Worm (Caenorhabditis elegans) whole organism, young adult: ENCODE results near the gene srh-218.
A peak's percentile ranks its signal among the peaks of the same experiment; 100 is the strongest.

Experiments used
- Y53F4B.3 ChIP-seq: fragments of 200-800 bp; sonication (Bioruptor generic); IDR thresholded peaks from 2 replicates; pipeline ENCODE4 v1.3.6; 2022; ENCODE audit warnings: missing genetic modification reagents, missing genetic modification characterization, missing compliant biosample characterization
- Y79H2A.3 ChIP-seq: fragments of 200-800 bp; sonication (Bioruptor generic); conservative IDR thresholded peaks from 2 replicates; pipeline ENCODE4 v1.3.6; 2022; ENCODE audit warnings: missing genetic modification reagents, missing genetic modification characterization, missing compliant biosample characterization
- ZK185.1 ChIP-seq: sonication (generic microtip); optimal IDR thresholded peaks from 2 replicates; lab custom pipeline; 2016; ENCODE audit warnings: mild to moderate bottlenecking, missing genetic modification characterization, missing compliant biosample characterization; ENCODE audit not compliant: poor library complexity, severe bottlenecking
- ama-1 ChIP-seq, 3 experiments: fragments of 150-350 bp in 1 of 3; sonication (generic microtip) in 2 of 3; optimal IDR thresholded peaks; 2 replicates each; lab custom pipeline; 2014 to 2018; ENCODE audit warnings: missing biosample characterization in 2 of 3, missing genetic modification characterization in 2 of 3, missing genetic modification reagents in 2 of 3
- atf-7 ChIP-seq: sonication (generic microtip); optimal IDR thresholded peaks from 2 replicates; lab custom pipeline; 2017; ENCODE audit warnings: mild to moderate bottlenecking, missing genetic modification characterization, missing compliant biosample characterization
- athp-1 ChIP-seq: sonication (generic microtip); optimal IDR thresholded peaks from 2 replicates; lab custom pipeline; 2017; ENCODE audit warnings: mild to moderate bottlenecking, missing genetic modification characterization, missing compliant biosample characterization
- bed-1 ChIP-seq: fragments of 200-800 bp; sonication (Bioruptor generic); IDR thresholded peaks from 2 replicates; pipeline ENCODE4 v1.3.6; 2022; ENCODE audit warnings: missing genetic modification reagents, missing genetic modification characterization, missing compliant biosample characterization
- bed-2 ChIP-seq: fragments of 200-800 bp; sonication (Bioruptor generic); IDR thresholded peaks from 2 replicates; pipeline ENCODE4 v1.3.6; 2022; ENCODE audit warnings: missing genetic modification reagents, missing genetic modification characterization, missing compliant biosample characterization
- ccch-3 ChIP-seq: fragments of 200-800 bp; sonication (Bioruptor generic); optimal IDR thresholded peaks from 2 replicates; lab custom pipeline; 2018; ENCODE audit warnings: mild to moderate bottlenecking, missing genetic modification characterization, missing compliant biosample characterization
- ceh-58 ChIP-seq: fragments of 200-800 bp; sonication (Bioruptor generic); IDR thresholded peaks from 2 replicates; pipeline ENCODE4 v1.3.6; 2022; ENCODE audit warnings: missing genetic modification characterization, missing compliant biosample characterization
- dpff-1 ChIP-seq: sonication (generic microtip); optimal IDR thresholded peaks from 2 replicates; lab custom pipeline; 2017; ENCODE audit warnings: mild to moderate bottlenecking, missing genetic modification characterization, missing compliant biosample characterization
- ekl-4 ChIP-seq: fragments of 200-800 bp; sonication (Bioruptor generic); IDR thresholded peaks from 2 replicates; pipeline ENCODE4 v1.3.6; 2022; ENCODE audit warnings: missing genetic modification reagents, missing genetic modification characterization, missing compliant biosample characterization
- ets-4 ChIP-seq: fragments of 200-800 bp; sonication (Bioruptor generic); optimal IDR thresholded peaks from 2 replicates; lab custom pipeline; 2018; ENCODE audit warnings: mild to moderate bottlenecking, missing genetic modification characterization, missing compliant biosample characterization
- fkh-3 ChIP-seq: sonication (generic microtip); optimal IDR thresholded peaks from 2 replicates; lab custom pipeline; 2016; ENCODE audit warnings: mild to moderate bottlenecking, missing genetic modification characterization, missing compliant biosample characterization
- him-1 ChIP-seq: sonication (generic microtip); optimal IDR thresholded peaks from 2 replicates; lab custom pipeline; 2016; ENCODE audit warnings: missing genotype, missing genetic modification reagents, missing genetic modification characterization, missing compliant biosample characterization
- hmg-20 ChIP-seq: fragments of 200-800 bp; sonication (Bioruptor generic); IDR thresholded peaks from 2 replicates; pipeline ENCODE4 v1.3.6; 2022; ENCODE audit warnings: missing genetic modification reagents, missing genetic modification characterization, missing compliant biosample characterization
- hrde-1 ChIP-seq: sonication (generic microtip); optimal IDR thresholded peaks from 2 replicates; lab custom pipeline; 2016; ENCODE audit warnings: missing genetic modification characterization, mild to moderate bottlenecking, missing compliant biosample characterization, moderate library complexity, missing genotype, missing genetic modification reagents, borderline replicate concordance
- hsf-1 ChIP-seq: fragments of 200-800 bp; sonication (Bioruptor generic); IDR thresholded peaks from 2 replicates; pipeline ENCODE4 v1.3.6; 2022; ENCODE audit warnings: missing genetic modification reagents, missing genetic modification characterization, missing compliant biosample characterization
- lag-1 ChIP-seq: fragments of 200-800 bp; sonication (Bioruptor generic); IDR thresholded peaks from 2 replicates; pipeline ENCODE4 v1.3.6; 2022; ENCODE audit warnings: missing genetic modification reagents, missing genetic modification characterization, missing compliant biosample characterization
- let-526 ChIP-seq: fragments of 200-800 bp; sonication (Bioruptor generic); IDR thresholded peaks from 2 replicates; pipeline ENCODE4 v1.3.6; 2022; ENCODE audit warnings: missing genetic modification reagents, missing genetic modification characterization, missing compliant biosample characterization
- lin-54 ChIP-seq: fragments of 200-800 bp; sonication (Bioruptor generic); optimal IDR thresholded peaks from 2 replicates; lab custom pipeline; 2018; ENCODE audit warnings: mild to moderate bottlenecking, missing genetic modification characterization, missing compliant biosample characterization
- madf-10 ChIP-seq: sonication (generic microtip); optimal IDR thresholded peaks from 2 replicates; lab custom pipeline; 2016; ENCODE audit warnings: mild to moderate bottlenecking, missing genetic modification characterization, missing compliant biosample characterization
- madf-6 ChIP-seq: fragments of 200-800 bp; sonication (Bioruptor generic); IDR thresholded peaks from 2 replicates; pipeline ENCODE4 v1.3.6; 2022; ENCODE audit warnings: missing genetic modification reagents, missing genetic modification characterization, missing compliant biosample characterization
- madf-8 ChIP-seq: fragments of 200-800 bp; sonication (Bioruptor generic); conservative IDR thresholded peaks from 2 replicates; pipeline ENCODE4 v1.3.6; 2022; ENCODE audit warnings: missing genetic modification reagents, missing genetic modification characterization, missing compliant biosample characterization
- mel-28 ChIP-seq: sonication (generic microtip); optimal IDR thresholded peaks from 2 replicates; lab custom pipeline; 2016; ENCODE audit warnings: borderline replicate concordance, mild to moderate bottlenecking, missing genetic modification characterization, missing compliant biosample characterization
- nfya-1 ChIP-seq: sonication (generic microtip); optimal IDR thresholded peaks from 2 replicates; lab custom pipeline; 2017; ENCODE audit warnings: antibody characterized with exemption, missing compliant biosample characterization, missing genetic modification characterization, borderline replicate concordance; ENCODE audit not compliant: insufficient read depth
- nhr-80 ChIP-seq: sonication (generic microtip); optimal IDR thresholded peaks from 2 replicates; lab custom pipeline; 2016; ENCODE audit warnings: missing genetic modification characterization, missing compliant biosample characterization
- sdz-38 ChIP-seq: sonication (generic microtip); optimal IDR thresholded peaks from 2 replicates; lab custom pipeline; 2016; ENCODE audit warnings: missing genotype, missing genetic modification characterization, missing compliant biosample characterization
- sea-2 ChIP-seq: fragments of 200-800 bp; sonication (Bioruptor generic); IDR thresholded peaks from 2 replicates; pipeline ENCODE4 v1.3.6; 2022; ENCODE audit warnings: missing genetic modification characterization, missing compliant biosample characterization
- tbp1 ChIP-seq: fragments of 200-800 bp; sonication (Bioruptor generic); optimal IDR thresholded peaks from 2 replicates; lab custom pipeline; 2018; ENCODE audit warnings: mild to moderate bottlenecking, missing genetic modification characterization, missing compliant biosample characterization
- unc-130 ChIP-seq: sonication (generic microtip); optimal IDR thresholded peaks from 2 replicates; lab custom pipeline; 2016; ENCODE audit warnings: missing genetic modification reagents, missing genetic modification characterization, missing compliant biosample characterization
- unc-62 ChIP-seq: fragments of 150-350 bp; optimal IDR thresholded peaks from 2 replicates; lab custom pipeline; 2014; ENCODE audit warnings: missing biosample characterization, missing genetic modification reagents, missing genetic modification characterization
- zfh-2 ChIP-seq: fragments of 200-800 bp; sonication (Bioruptor generic); conservative IDR thresholded peaks from 2 replicates; pipeline ENCODE4 v1.3.6; 2022; ENCODE audit warnings: missing genetic modification reagents, missing genetic modification characterization, missing compliant biosample characterization

The srh-218 gene

DNA sequence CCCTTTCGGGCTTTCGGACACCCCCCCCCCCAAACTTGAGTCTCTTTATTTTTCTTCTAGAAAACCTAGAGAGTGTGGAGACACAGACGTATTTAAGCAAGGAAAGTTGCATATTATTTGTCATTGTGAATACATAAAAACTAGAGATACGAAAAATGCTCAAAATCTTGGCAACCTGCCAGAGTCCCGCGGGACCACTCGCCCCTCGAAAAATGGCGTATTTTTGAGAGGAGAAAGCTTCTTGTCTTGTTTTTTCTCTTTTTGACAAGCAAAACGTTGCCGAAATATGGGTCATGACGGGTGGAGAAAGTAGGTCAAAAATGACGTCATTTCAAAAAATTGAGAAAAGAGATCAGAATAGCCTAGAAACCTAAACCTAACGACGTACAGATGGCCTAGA is 26.6 kb downstream of the srh-218 start:
- peak; percentile 15 for TF ChIP-seq atf-7 (tag; lab: Kevin White, UChicago)
- no peak for TF ChIP-seq lag-1 (GFP tag; lab: Robert Waterston, UW)

ce11 chrV:15521920-15522319 is 28.1 kb downstream of the srh-218 start, which contains the start of gene lgc-31:
lgc-31 (minus strand) TSS chrV:15522020.
- TF ChIP-seq let-526 (GFP tag; lab: Robert Waterston, UW), result no peak
- TF ChIP-seq ekl-4 (GFP tag; lab: Robert Waterston, UW), result no peak

ce11 chrV:15529069-15529468 is 35.3 kb downstream of the srh-218 start, which contains the start of gene srh-276:
srh-276 (plus strand) TSS chrV:15529369.
- TF ChIP-seq madf-6 (GFP tag; lab: Robert Waterston, UW) (no peak), hrde-1 (tag; lab: Kevin White, UChicago) (no peak), tbp1 (GFP tag; lab: Kevin White, UChicago) (no peak), Y53F4B.3 (GFP tag; lab: Robert Waterston, UW) (no peak), bed-1 (no peak), ccch-3 (GFP tag; lab: Kevin White, UChicago) (no peak), lin-54 (no peak), him-1 (no peak), sea-2 (GFP tag; lab: Robert Waterston, UW) (no peak), ets-4 (no peak), bed-2 (GFP tag; lab: Robert Waterston, UW) (no peak)

- TF ChIP-seq ceh-58 (GFP tag; lab: Robert Waterston, UW) (no peak), unc-62 (GFP tag; lab: Kevin White, UChicago) (no peak), nhr-80 (tag; lab: Kevin White, UChicago) (peak; percentile 16)
Observed at ce11 chrV:15533096-15533495, 39.3 kb downstream of the srh-218 start, which contains the start of gene F21A3.11. F21A3.11 (minus strand) TSS chrV:15533212.

- TF ChIP-seq nfya-1, result no peak
- TF ChIP-seq athp-1 (tag; lab: Kevin White, UChicago), result no peak
- no peak for TF ChIP-seq mel-28 (tag; lab: Kevin White, UChicago)
- no peak for TF ChIP-seq madf-6 (GFP tag; lab: Robert Waterston, UW)
- no peak for TF ChIP-seq hmg-20 (GFP tag; lab: Robert Waterston, UW)
- no peak for TF ChIP-seq fkh-3 (tag; lab: Kevin White, UChicago)
- no peak for TF ChIP-seq unc-130
- no peak for TF ChIP-seq ama-1 (optimal IDR thresholded peaks at IDR 0.05; lab: Kevin White, UChicago)
- no peak for TF ChIP-seq ama-1 (GFP tag; optimal IDR thresholded peaks at IDR 0.05; lab: Kevin White, UChicago)
- TF ChIP-seq sdz-38, result no peak
- no peak for TF ChIP-seq ZK185.1
- TF ChIP-seq let-526 (GFP tag; lab: Robert Waterston, UW), result no peak
- no peak for TF ChIP-seq madf-10 (tag; lab: Kevin White, UChicago)
- no peak for TF ChIP-seq zfh-2 (GFP tag; lab: Robert Waterston, UW)
- no peak for TF ChIP-seq Y79H2A.3
- no peak for TF ChIP-seq bed-1
- no peak for TF ChIP-seq hsf-1
- TF ChIP-seq madf-8 (GFP tag; lab: Robert Waterston, UW), result no peak
- no peak for TF ChIP-seq dpff-1 (tag; lab: Kevin White, UChicago)
Observed at ce11 chrV:15533864-15534263, 40.1 kb downstream of the srh-218 start, which contains the start of gene F21A3.2. F21A3.2 (minus strand) TSS chrV:15533964.
